Worm (Caenorhabditis elegans) whole organism, late embryonic: ENCODE results near the gene tnt-2.

ENCODE experiments used
- C08G9.2 ChIP-seq: sonication (generic microtip); optimal IDR thresholded peaks from 2 replicates; lab custom pipeline; 2016; ENCODE audit warnings: mild to moderate bottlenecking, missing genetic modification characterization, moderate library complexity, missing compliant biosample characterization
- F13H6.1 ChIP-seq: sonication (generic microtip); optimal IDR thresholded peaks from 2 replicates; lab custom pipeline; 2016; ENCODE audit warnings: missing genetic modification characterization, missing compliant biosample characterization
- K02D7.2 ChIP-seq: sonication (generic microtip); optimal IDR thresholded peaks from 2 replicates; lab custom pipeline; 2017; ENCODE audit warnings: mild to moderate bottlenecking, missing genetic modification characterization, missing compliant biosample characterization
- K09A11.1 ChIP-seq: sonication (generic microtip); optimal IDR thresholded peaks from 2 replicates; lab custom pipeline; 2017; ENCODE audit warnings: antibody characterized with exemption, mild to moderate bottlenecking, missing genetic modification characterization, missing compliant biosample characterization; ENCODE audit not compliant: insufficient read depth
- T23F11.4 ChIP-seq: fragments of 200-800 bp; sonication (Bioruptor generic); optimal IDR thresholded peaks from 2 replicates; lab custom pipeline; 2018; ENCODE audit warnings: mild to moderate bottlenecking, missing genetic modification characterization, missing compliant biosample characterization
- ama-1 ChIP-seq: fragments of 150-350 bp; optimal IDR thresholded peaks from 2 replicates; lab custom pipeline; 2014
- ceh-14 ChIP-seq: sonication (generic microtip); optimal IDR thresholded peaks from 2 replicates; lab custom pipeline; 2016; ENCODE audit warnings: missing genotype, missing genetic modification characterization, missing compliant biosample characterization
- ceh-18 ChIP-seq: sonication (generic microtip); optimal IDR thresholded peaks from 2 replicates; lab custom pipeline; 2016; ENCODE audit warnings: missing genetic modification characterization, missing compliant biosample characterization
- ceh-2 ChIP-seq: sonication (generic microtip); optimal IDR thresholded peaks from 2 replicates; lab custom pipeline; 2016; ENCODE audit warnings: missing genotype, missing genetic modification characterization, missing compliant biosample characterization
- ceh-24 ChIP-seq: sonication (generic microtip); optimal IDR thresholded peaks from 2 replicates; lab custom pipeline; 2016; ENCODE audit warnings: mild to moderate bottlenecking, missing genetic modification characterization, missing compliant biosample characterization
- ceh-30 ChIP-seq: fragments of 150-350 bp; optimal IDR thresholded peaks from 2 replicates; lab custom pipeline; 2014; ENCODE audit warnings: missing biosample characterization, missing genetic modification characterization
- ceh-6 ChIP-seq: fragments of 200-800 bp; sonication (Bioruptor generic); optimal IDR thresholded peaks from 2 replicates; lab custom pipeline; 2018; ENCODE audit warnings: mild to moderate bottlenecking, missing genetic modification characterization, missing compliant biosample characterization
- ceh-9 ChIP-seq: sonication (generic microtip); optimal IDR thresholded peaks from 2 replicates; lab custom pipeline; 2016; ENCODE audit warnings: mild to moderate bottlenecking, missing genetic modification characterization, inconsistent platforms, missing compliant biosample characterization
- che-1 ChIP-seq: sonication (generic microtip); optimal IDR thresholded peaks from 2 replicates; lab custom pipeline; 2016; ENCODE audit warnings: mild to moderate bottlenecking, missing genetic modification characterization, missing compliant biosample characterization
- dve-1 ChIP-seq: sonication (generic microtip); optimal IDR thresholded peaks from 2 replicates; lab custom pipeline; 2017; ENCODE audit warnings: antibody characterized with exemption, mild to moderate bottlenecking, missing genetic modification characterization, missing compliant biosample characterization
- elt-4 ChIP-seq: sonication (generic microtip); optimal IDR thresholded peaks from 2 replicates; lab custom pipeline; 2016; ENCODE audit warnings: missing genetic modification characterization, missing compliant biosample characterization
- ets-4 ChIP-seq: sonication (generic microtip); optimal IDR thresholded peaks from 2 replicates; lab custom pipeline; 2016; ENCODE audit warnings: missing genetic modification characterization, missing compliant biosample characterization
- eyg-1 ChIP-seq: sonication (generic microtip); optimal IDR thresholded peaks from 2 replicates; lab custom pipeline; 2016; ENCODE audit warnings: missing genotype, missing genetic modification characterization, missing compliant biosample characterization
- fkh-10 ChIP-seq: fragments of 150-350 bp; optimal IDR thresholded peaks from 2 replicates; lab custom pipeline; 2014; ENCODE audit warnings: missing biosample characterization, missing genetic modification reagents, missing genetic modification characterization
- hlh-13 ChIP-seq: fragments of 200-800 bp; sonication (Bioruptor generic); optimal IDR thresholded peaks from 2 replicates; lab custom pipeline; 2018; ENCODE audit warnings: mild to moderate bottlenecking, missing genetic modification characterization, missing compliant biosample characterization
- hlh-15 ChIP-seq: sonication (generic microtip); optimal IDR thresholded peaks from 2 replicates; lab custom pipeline; 2016; ENCODE audit warnings: missing genetic modification characterization, missing compliant biosample characterization
- hlh-30 ChIP-seq: sonication (generic microtip); optimal IDR thresholded peaks from 2 replicates; lab custom pipeline; 2017; ENCODE audit warnings: antibody characterized with exemption, missing genetic modification characterization, missing compliant biosample characterization; ENCODE audit not compliant: insufficient read depth
- hlh-6 ChIP-seq: sonication (generic microtip); optimal IDR thresholded peaks from 2 replicates; lab custom pipeline; 2016; ENCODE audit warnings: missing genotype, missing genetic modification characterization, missing compliant biosample characterization
- lin-11 ChIP-seq: fragments of 200-800 bp; sonication (Bioruptor generic); optimal IDR thresholded peaks from 2 replicates; lab custom pipeline; 2018; ENCODE audit warnings: mild to moderate bottlenecking, missing genetic modification characterization, missing compliant biosample characterization
- mec-3 ChIP-seq: sonication (generic microtip); optimal IDR thresholded peaks from 2 replicates; lab custom pipeline; 2016; ENCODE audit warnings: borderline replicate concordance, missing genetic modification characterization, missing compliant biosample characterization
- nfya-1 ChIP-seq: sonication (generic microtip); optimal IDR thresholded peaks from 2 replicates; lab custom pipeline; 2017; ENCODE audit warnings: missing genetic modification characterization, mild to moderate bottlenecking, missing compliant biosample characterization, antibody characterized with exemption, moderate library complexity
- nhr-11 ChIP-seq: fragments of 150-350 bp; optimal IDR thresholded peaks from 2 replicates; lab custom pipeline; 2014; ENCODE audit warnings: missing biosample characterization, missing genetic modification characterization
- nhr-232 ChIP-seq: sonication (generic microtip); optimal IDR thresholded peaks from 2 replicates; lab custom pipeline; 2016; ENCODE audit warnings: missing genetic modification characterization, missing compliant biosample characterization
- odd-2 ChIP-seq: sonication (generic microtip); optimal IDR thresholded peaks from 2 replicates; lab custom pipeline; 2017; ENCODE audit warnings: antibody characterized with exemption, mild to moderate bottlenecking, missing genetic modification characterization, missing compliant biosample characterization
- pag-3 ChIP-seq: sonication (generic microtip); optimal IDR thresholded peaks from 2 replicates; lab custom pipeline; 2016; ENCODE audit warnings: missing compliant biosample characterization, missing genetic modification characterization, borderline replicate concordance
- pha-2 ChIP-seq: sonication (generic microtip); optimal IDR thresholded peaks from 2 replicates; lab custom pipeline; 2017; ENCODE audit warnings: mild to moderate bottlenecking, missing genetic modification characterization, missing compliant biosample characterization
- pha-4 ChIP-seq: fragments of 150-350 bp; optimal IDR thresholded peaks from 2 replicates; lab custom pipeline; 2018; ENCODE audit warnings: missing biosample characterization, missing genetic modification reagents, missing genetic modification characterization
- pqm-1 ChIP-seq: sonication (generic microtip); optimal IDR thresholded peaks from 2 replicates; lab custom pipeline; 2016; ENCODE audit warnings: missing genetic modification characterization, missing compliant biosample characterization
- pros-1 ChIP-seq: fragments of 150-350 bp; optimal IDR thresholded peaks from 2 replicates; lab custom pipeline; 2014; ENCODE audit warnings: missing biosample characterization, missing genetic modification reagents, missing genetic modification characterization
- rnt-1 ChIP-seq: sonication (generic microtip); optimal IDR thresholded peaks from 2 replicates; lab custom pipeline; 2016; ENCODE audit warnings: missing genetic modification characterization, missing compliant biosample characterization
- sdc-2 ChIP-seq: sonication (generic microtip); optimal IDR thresholded peaks from 2 replicates; lab custom pipeline; 2016; ENCODE audit warnings: missing genotype, missing genetic modification characterization, missing compliant biosample characterization
- sox-2 ChIP-seq: fragments of 200-800 bp; sonication (Bioruptor generic); IDR thresholded peaks from 2 replicates; pipeline ENCODE4 v1.3.6; 2022; ENCODE audit warnings: missing genetic modification reagents, missing genetic modification characterization, missing compliant biosample characterization
- syd-9 ChIP-seq: sonication (generic microtip); optimal IDR thresholded peaks from 2 replicates; lab custom pipeline; 2016; ENCODE audit warnings: mild to moderate bottlenecking, missing genetic modification characterization, moderate library complexity, missing compliant biosample characterization
- tbx-2 ChIP-seq: sonication (generic microtip); optimal IDR thresholded peaks from 2 replicates; lab custom pipeline; 2016; ENCODE audit warnings: missing genetic modification characterization, missing compliant biosample characterization
- unc-3 ChIP-seq, 2 experiments: fragments of 200-800 bp in 1 of 2; sonication (Bioruptor generic) in 1 of 2; sonication (generic microtip) in 1 of 2; conservative IDR thresholded peaks in 1 of 2; optimal IDR thresholded peaks in 1 of 2; 2 replicates each; pipeline versions ENCODE4 v1.3.6 to Lab custom; 2016 to 2022; ENCODE audit warnings: missing compliant biosample characterization in 2 of 2, missing genetic modification characterization in 2 of 2, missing genetic modification reagents in 1 of 2
- unc-55 ChIP-seq: sonication (generic microtip); optimal IDR thresholded peaks from 2 replicates; lab custom pipeline; 2017; ENCODE audit warnings: missing biosample characterization, missing genetic modification reagents, missing genetic modification characterization
- zip-5 ChIP-seq: sonication (generic microtip); optimal IDR thresholded peaks from 2 replicates; lab custom pipeline; 2016; ENCODE audit warnings: missing genetic modification characterization, missing compliant biosample characterization

tnt-2 gene

DNA sequence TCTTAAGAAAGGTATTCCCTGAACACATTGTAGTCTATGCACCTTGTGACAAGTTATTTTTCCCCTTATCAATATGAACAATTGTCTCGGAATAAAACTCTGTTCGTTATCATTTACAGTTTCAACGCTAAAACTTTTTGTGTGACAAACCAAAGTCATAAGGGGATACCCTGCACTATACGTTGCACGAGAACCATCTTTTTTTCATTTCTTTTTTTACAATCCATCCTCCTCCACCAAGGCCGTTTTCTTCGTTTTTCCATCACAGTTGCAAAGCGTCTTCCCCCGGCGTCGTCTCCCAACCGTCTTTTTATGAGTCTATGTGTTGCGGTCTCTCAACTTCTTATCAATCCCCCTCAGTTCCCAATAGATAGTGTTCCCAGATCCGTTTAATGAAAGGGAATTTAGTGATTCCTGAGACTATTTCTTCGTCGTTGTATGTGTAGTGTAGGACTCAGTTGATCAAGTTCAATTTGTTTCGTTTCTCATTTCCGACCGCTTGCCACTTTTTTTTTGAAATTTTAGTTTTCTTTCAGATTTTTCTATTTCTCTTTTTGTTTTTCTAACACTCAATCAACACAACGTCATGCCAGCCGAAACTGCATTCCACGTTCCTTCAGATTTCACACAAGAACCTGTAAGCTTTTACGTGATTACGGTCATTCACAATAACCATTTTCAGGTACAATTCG is 47.1 kb downstream of the tnt-2 start:
- TF ChIP-seq sox-2 (no peak), ceh-9 (tag; lab: Kevin White, UChicago) (no peak), K09A11.1 (tag; lab: Kevin White, UChicago) (no peak), zip-5 (tag; lab: Kevin White, UChicago) (no peak), ets-4 (tag; lab: Kevin White, UChicago) (no peak), hlh-6 (no peak), unc-3 (GFP tag; conservative IDR thresholded peaks at IDR 0.05; lab: Robert Waterston, UW) (no peak), unc-3 (tag; optimal IDR thresholded peaks at IDR 0.05; lab: Kevin White, UChicago) (no peak), sdc-2 (tag; lab: Kevin White, UChicago) (no peak), pqm-1 (tag; lab: Kevin White, UChicago) (no peak), ceh-2 (tag; lab: Kevin White, UChicago) (no peak), pros-1 (tag; lab: Kevin White, UChicago) (no peak), ceh-24 (no peak), ceh-18 (tag; lab: Kevin White, UChicago) (no peak), nhr-232 (tag; lab: Kevin White, UChicago) (no peak), syd-9 (no peak), K02D7.2 (tag; lab: Kevin White, UChicago) (no peak)

DNA sequence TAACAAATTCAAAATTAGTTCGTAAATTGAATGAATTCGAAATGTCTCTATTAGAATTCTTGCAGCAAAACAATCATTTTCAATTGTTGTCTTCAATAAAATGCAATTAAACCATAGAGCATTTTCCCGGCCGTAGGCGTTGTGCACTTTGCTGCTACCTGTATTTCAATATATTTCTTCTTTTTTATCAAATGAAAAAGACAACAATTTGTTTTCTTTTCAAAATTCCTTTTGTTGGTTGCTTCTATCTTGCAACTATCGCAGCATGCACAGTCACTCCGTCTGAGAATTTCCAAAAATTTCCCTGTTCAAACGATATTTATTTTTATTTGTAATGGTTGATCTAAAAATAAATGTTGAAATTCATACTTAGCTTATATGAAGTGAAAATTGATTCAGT is 48.2 kb downstream of the tnt-2 start:
- TF ChIP-seq ama-1: no peak
- no peak for TF ChIP-seq lin-11 (tag; lab: Kevin White, UChicago)
- no peak for TF ChIP-seq sox-2
- TF ChIP-seq mec-3: no peak
- no peak for TF ChIP-seq pha-4
- TF ChIP-seq C08G9.2 (tag; lab: Kevin White, UChicago): no peak
- TF ChIP-seq pros-1 (tag; lab: Kevin White, UChicago): no peak
- no peak for TF ChIP-seq pha-2
- no peak for TF ChIP-seq hlh-15
- TF ChIP-seq unc-55 (GFP tag; lab: Kevin White, UChicago): no peak
- TF ChIP-seq che-1 (tag; lab: Kevin White, UChicago): no peak

DNA sequence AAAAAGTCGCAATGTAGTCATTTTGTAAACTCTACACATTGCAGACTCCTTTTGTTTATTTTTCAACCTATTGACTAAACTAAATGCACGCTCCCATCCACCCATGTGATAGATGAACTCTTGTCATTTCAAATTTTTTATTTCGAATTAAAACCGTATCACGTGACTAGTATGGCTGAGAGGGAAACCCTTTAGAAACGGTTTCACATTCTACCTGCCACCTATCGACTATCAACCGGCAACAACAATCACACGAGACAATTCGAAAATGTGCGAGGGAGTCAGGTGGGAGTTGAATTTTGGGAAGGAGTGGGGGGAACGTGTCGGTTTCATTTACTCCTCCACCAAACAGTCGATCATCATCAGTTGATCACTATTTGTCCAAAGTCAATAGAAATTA is 48.8 kb downstream of the tnt-2 start:
- TF ChIP-seq ceh-14 (tag; lab: Kevin White, UChicago) (no peak), ceh-6 (GFP tag; lab: Kevin White, UChicago) (no peak), fkh-10 (GFP tag; lab: Kevin White, UChicago) (no peak), eyg-1 (tag; lab: Kevin White, UChicago) (no peak), sdc-2 (tag; lab: Kevin White, UChicago) (no peak), T23F11.4 (no peak), hlh-30 (peak; percentile 68)
- TF ChIP-seq, all 69 proteins: peak for 1

DNA sequence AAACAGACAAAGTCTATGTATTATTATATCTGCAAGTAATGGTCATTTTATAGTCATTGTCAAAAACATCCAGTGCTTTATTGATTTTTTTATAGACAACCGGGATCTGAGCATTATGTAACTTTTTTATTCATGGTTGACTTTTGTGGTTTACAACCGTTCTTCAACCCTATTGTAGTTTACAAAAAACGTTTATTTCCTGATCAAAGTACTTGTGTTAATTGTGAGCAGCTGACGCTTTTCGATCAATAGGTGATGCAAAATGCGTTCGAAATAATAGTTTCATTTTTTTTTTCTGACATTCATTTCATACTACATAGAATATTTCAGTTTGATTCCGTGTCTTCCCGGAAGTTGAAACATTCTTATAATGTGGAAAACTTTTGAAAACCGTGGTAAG is 50.6 kb downstream of the tnt-2 start, which contains the start of the genes K09E2.2 and K09E2.3:
K09E2.2 (plus strand) TSS at position 301 of the 400 bp plus-strand sequence.
K09E2.3 (plus strand) TSS at position 325 of the 400 bp plus-strand sequence.
- no peak for TF ChIP-seq mec-3
- TF ChIP-seq zip-5 (tag; lab: Kevin White, UChicago): no peak
- no peak for TF ChIP-seq che-1 (tag; lab: Kevin White, UChicago)
- no peak for TF ChIP-seq pag-3 (tag; lab: Kevin White, UChicago)
- TF ChIP-seq unc-55 (GFP tag; lab: Kevin White, UChicago): no peak
- TF ChIP-seq elt-4 (tag; lab: Kevin White, UChicago): no peak
- TF ChIP-seq hlh-30: no peak
- no peak for TF ChIP-seq nfya-1
- no peak for TF ChIP-seq hlh-13 (GFP tag; lab: Kevin White, UChicago)
- no peak for TF ChIP-seq ceh-30 (tag; lab: Kevin White, UChicago)
- no peak for TF ChIP-seq dve-1 (tag; lab: Kevin White, UChicago)
- TF ChIP-seq pha-2: no peak
- no peak for TF ChIP-seq pros-1 (tag; lab: Kevin White, UChicago)
- TF ChIP-seq F13H6.1: no peak
- TF ChIP-seq K09A11.1 (tag; lab: Kevin White, UChicago): no peak
- no peak for TF ChIP-seq odd-2 (tag; lab: Kevin White, UChicago)
- no peak for TF ChIP-seq tbx-2 (tag; lab: Kevin White, UChicago)
- TF ChIP-seq rnt-1: no peak
- TF ChIP-seq nhr-11 (tag; lab: Kevin White, UChicago): no peak
- TF ChIP-seq, all 69 proteins: peak for 0
